Worm (Caenorhabditis elegans): ENCODE results near the gene grd-2.

- TF ChIP-seq ama-1 (optimal IDR thresholded peaks at IDR 0.05): no peak
- no peak for TF ChIP-seq ZK546.5 (tag; optimal IDR thresholded peaks at IDR 0.05)
- TF ChIP-seq ceh-32 (tag; optimal IDR thresholded peaks at IDR 0.05; ENCODE audit: poor library complexity): no peak
- no peak for TF ChIP-seq F49E8.2 (tag; optimal IDR thresholded peaks at IDR 0.05; ENCODE audit: borderline replicate concordance)
- TF ChIP-seq mdl-1 (tag; optimal IDR thresholded peaks at IDR 0.05): no peak
- TF ChIP-seq ztf-11 (tag; optimal IDR thresholded peaks at IDR 0.05): no peak
Measured at ce11 chrV:20597076-20597475, 12.5 kb upstream of the grd-2 start, which contains the start of gene F46B3.1.

Measured in whole organism, L4 larva.